Worm (Caenorhabditis elegans): ENCODE data around the gene srh-38.

DNA sequence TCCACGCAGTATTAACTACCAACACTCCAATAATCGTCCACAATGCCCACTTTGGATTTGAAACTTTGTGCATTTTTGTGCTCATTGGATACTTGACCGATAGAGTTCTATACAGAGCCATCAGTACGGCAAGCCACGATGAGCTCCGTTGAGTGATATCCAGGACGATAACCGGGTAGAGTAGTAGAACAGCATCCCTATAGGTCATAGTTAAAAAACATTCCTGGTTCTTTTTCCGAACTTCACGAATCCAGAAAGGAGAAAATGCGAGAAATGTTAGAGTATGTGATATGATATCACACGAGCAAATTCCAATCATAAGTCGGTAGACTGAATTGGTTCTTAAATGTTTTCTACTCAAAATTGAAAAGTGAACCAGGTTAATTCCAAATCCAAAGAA is 34.2 kb downstream of the srh-38 start:
- TF ChIP-seq ama-1 (optimal IDR thresholded peaks at IDR 0.05) (no peak), ama-1 (GFP tag; optimal IDR thresholded peaks at IDR 0.05) (no peak), unc-62 (GFP tag; optimal IDR thresholded peaks at IDR 0.05) (no peak)
